Worm (Caenorhabditis elegans) whole organism, late embryonic: ENCODE results near the gene R10D12.7.

Experiments
- T23F11.4 ChIP-seq: fragments of 200-800 bp; sonication (Bioruptor generic); optimal IDR thresholded peaks from 2 replicates; lab custom pipeline; 2018; ENCODE audit warnings: mild to moderate bottlenecking, missing genetic modification characterization, missing compliant biosample characterization
- Y22D7AL.16 ChIP-seq: sonication (generic microtip); optimal IDR thresholded peaks from 2 replicates; lab custom pipeline; 2016; ENCODE audit warnings: missing genetic modification characterization, missing compliant biosample characterization
- ama-1 ChIP-seq: fragments of 150-350 bp; optimal IDR thresholded peaks from 2 replicates; lab custom pipeline; 2014
- ceh-14 ChIP-seq: sonication (generic microtip); optimal IDR thresholded peaks from 2 replicates; lab custom pipeline; 2016; ENCODE audit warnings: missing genotype, missing genetic modification characterization, missing compliant biosample characterization
- ceh-19 ChIP-seq: fragments of 200-800 bp; sonication (Bioruptor generic); optimal IDR thresholded peaks from 2 replicates; lab custom pipeline; 2018; ENCODE audit warnings: mild to moderate bottlenecking, missing genetic modification characterization, missing compliant biosample characterization
- ceh-2 ChIP-seq: sonication (generic microtip); optimal IDR thresholded peaks from 2 replicates; lab custom pipeline; 2016; ENCODE audit warnings: missing genotype, missing genetic modification characterization, missing compliant biosample characterization
- ceh-22 ChIP-seq: sonication (generic microtip); optimal IDR thresholded peaks from 2 replicates; lab custom pipeline; 2017; ENCODE audit warnings: missing biosample characterization, missing genetic modification characterization
- ceh-31 ChIP-seq: sonication (generic microtip); optimal IDR thresholded peaks from 2 replicates; lab custom pipeline; 2016; ENCODE audit warnings: missing genetic modification characterization, missing compliant biosample characterization
- che-1 ChIP-seq: sonication (generic microtip); optimal IDR thresholded peaks from 2 replicates; lab custom pipeline; 2016; ENCODE audit warnings: mild to moderate bottlenecking, missing genetic modification characterization, missing compliant biosample characterization
- dmd-4 ChIP-seq: sonication (generic microtip); optimal IDR thresholded peaks from 2 replicates; lab custom pipeline; 2016; ENCODE audit warnings: borderline replicate concordance, missing genetic modification characterization, missing compliant biosample characterization
- elt-2 ChIP-seq: sonication (generic microtip); optimal IDR thresholded peaks from 2 replicates; lab custom pipeline; 2016; ENCODE audit warnings: missing genetic modification reagents, missing genetic modification characterization, missing compliant biosample characterization
- elt-4 ChIP-seq: sonication (generic microtip); optimal IDR thresholded peaks from 2 replicates; lab custom pipeline; 2016; ENCODE audit warnings: missing genetic modification characterization, missing compliant biosample characterization
- eyg-1 ChIP-seq: sonication (generic microtip); optimal IDR thresholded peaks from 2 replicates; lab custom pipeline; 2016; ENCODE audit warnings: missing genotype, missing genetic modification characterization, missing compliant biosample characterization
- fax-1 ChIP-seq: sonication (generic microtip); optimal IDR thresholded peaks from 2 replicates; lab custom pipeline; 2016; ENCODE audit warnings: missing genotype, missing genetic modification characterization, missing compliant biosample characterization
- fkh-10 ChIP-seq: fragments of 150-350 bp; optimal IDR thresholded peaks from 2 replicates; lab custom pipeline; 2014; ENCODE audit warnings: missing biosample characterization, missing genetic modification reagents, missing genetic modification characterization
- hlh-30 ChIP-seq: sonication (generic microtip); optimal IDR thresholded peaks from 2 replicates; lab custom pipeline; 2017; ENCODE audit warnings: antibody characterized with exemption, missing genetic modification characterization, missing compliant biosample characterization; ENCODE audit not compliant: insufficient read depth
- hlh-6 ChIP-seq: sonication (generic microtip); optimal IDR thresholded peaks from 2 replicates; lab custom pipeline; 2016; ENCODE audit warnings: missing genotype, missing genetic modification characterization, missing compliant biosample characterization
- lim-6 ChIP-seq: sonication (generic microtip); optimal IDR thresholded peaks from 2 replicates; lab custom pipeline; 2016; ENCODE audit warnings: missing genetic modification characterization, missing compliant biosample characterization
- nhr-232 ChIP-seq: sonication (generic microtip); optimal IDR thresholded peaks from 2 replicates; lab custom pipeline; 2016; ENCODE audit warnings: missing genetic modification characterization, missing compliant biosample characterization
- pax-1 ChIP-seq: fragments of 150-350 bp; optimal IDR thresholded peaks from 2 replicates; lab custom pipeline; 2014; ENCODE audit warnings: missing biosample characterization, missing genetic modification characterization
- pha-2 ChIP-seq: sonication (generic microtip); optimal IDR thresholded peaks from 2 replicates; lab custom pipeline; 2017; ENCODE audit warnings: mild to moderate bottlenecking, missing genetic modification characterization, missing compliant biosample characterization
- pha-4 ChIP-seq: fragments of 150-350 bp; optimal IDR thresholded peaks from 2 replicates; lab custom pipeline; 2018; ENCODE audit warnings: missing biosample characterization, missing genetic modification reagents, missing genetic modification characterization
- pqm-1 ChIP-seq: sonication (generic microtip); optimal IDR thresholded peaks from 2 replicates; lab custom pipeline; 2016; ENCODE audit warnings: missing genetic modification characterization, missing compliant biosample characterization
- sdc-2 ChIP-seq: sonication (generic microtip); optimal IDR thresholded peaks from 2 replicates; lab custom pipeline; 2016; ENCODE audit warnings: missing genotype, missing genetic modification characterization, missing compliant biosample characterization
- sox-2 ChIP-seq: fragments of 200-800 bp; sonication (Bioruptor generic); IDR thresholded peaks from 2 replicates; pipeline ENCODE4 v1.3.6; 2022; ENCODE audit warnings: missing genetic modification reagents, missing genetic modification characterization, missing compliant biosample characterization
- tbx-2 ChIP-seq: sonication (generic microtip); optimal IDR thresholded peaks from 2 replicates; lab custom pipeline; 2016; ENCODE audit warnings: missing genetic modification characterization, missing compliant biosample characterization
- unc-3 ChIP-seq, 2 experiments: fragments of 200-800 bp in 1 of 2; sonication (Bioruptor generic) in 1 of 2; sonication (generic microtip) in 1 of 2; conservative IDR thresholded peaks in 1 of 2; optimal IDR thresholded peaks in 1 of 2; 2 replicates each; pipeline versions ENCODE4 v1.3.6 to Lab custom; 2016 to 2022; ENCODE audit warnings: missing compliant biosample characterization in 2 of 2, missing genetic modification characterization in 2 of 2, missing genetic modification reagents in 1 of 2
- unc-42 ChIP-seq: sonication (generic microtip); optimal IDR thresholded peaks from 2 replicates; lab custom pipeline; 2016; ENCODE audit warnings: missing genotype, missing genetic modification characterization, missing compliant biosample characterization
- unc-55 ChIP-seq: sonication (generic microtip); optimal IDR thresholded peaks from 2 replicates; lab custom pipeline; 2017; ENCODE audit warnings: missing biosample characterization, missing genetic modification reagents, missing genetic modification characterization
- ztf-16 ChIP-seq: sonication (generic microtip); optimal IDR thresholded peaks from 2 replicates; lab custom pipeline; 2017; ENCODE audit warnings: missing genetic modification characterization, missing compliant biosample characterization

Gene R10D12.7

ce11 chrV:13949752-13950151 lies at the start of gene R10D12.7:
TSS of gene R10D12.7 (plus strand) at chrV:13950052.
- TF ChIP-seq sdc-2 (tag; lab: Kevin White, UChicago), result no peak
- no peak for TF ChIP-seq che-1 (tag; lab: Kevin White, UChicago)
- TF ChIP-seq T23F11.4 (GFP tag; lab: Kevin White, UChicago), result no peak
- no peak for TF ChIP-seq unc-3 (GFP tag; conservative IDR thresholded peaks at IDR 0.05; lab: Robert Waterston, UW)
- TF ChIP-seq unc-3 (tag; optimal IDR thresholded peaks at IDR 0.05; lab: Kevin White, UChicago), result no peak
- no peak for TF ChIP-seq pqm-1
- TF ChIP-seq elt-2 (tag; lab: Kevin White, UChicago), result no peak
- TF ChIP-seq elt-4 (tag; lab: Kevin White, UChicago), result no peak
- TF ChIP-seq ceh-2, result no peak
- no peak for TF ChIP-seq unc-55 (GFP tag; lab: Kevin White, UChicago)
- TF ChIP-seq unc-42 (tag; lab: Kevin White, UChicago), result no peak

DNA sequence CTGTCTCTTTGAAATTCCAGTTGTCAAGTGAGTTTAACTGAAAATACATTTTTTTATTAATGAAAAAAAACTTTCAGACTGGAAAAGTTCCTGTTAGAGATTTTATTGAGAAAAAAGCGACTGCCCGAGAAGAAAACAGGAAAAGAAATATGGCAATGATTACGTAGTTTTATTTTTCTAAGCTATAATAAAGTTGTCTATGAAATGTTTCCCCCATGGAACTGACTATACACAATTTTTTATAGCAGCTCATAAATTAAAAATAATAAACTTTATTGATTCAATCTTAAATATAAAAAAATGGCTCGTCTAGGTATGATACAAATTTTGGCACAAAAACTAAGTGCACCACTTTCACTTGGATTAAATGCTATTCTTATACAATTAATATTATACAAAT lies 47.4 kb upstream of the R10D12.7 start, which contains the start of gene C06B3.1:
Gene C06B3.1 (plus strand): TSS at position 301 of the 400 bp plus-strand sequence.
- TF ChIP-seq unc-42 (tag; lab: Kevin White, UChicago), result no peak

DNA sequence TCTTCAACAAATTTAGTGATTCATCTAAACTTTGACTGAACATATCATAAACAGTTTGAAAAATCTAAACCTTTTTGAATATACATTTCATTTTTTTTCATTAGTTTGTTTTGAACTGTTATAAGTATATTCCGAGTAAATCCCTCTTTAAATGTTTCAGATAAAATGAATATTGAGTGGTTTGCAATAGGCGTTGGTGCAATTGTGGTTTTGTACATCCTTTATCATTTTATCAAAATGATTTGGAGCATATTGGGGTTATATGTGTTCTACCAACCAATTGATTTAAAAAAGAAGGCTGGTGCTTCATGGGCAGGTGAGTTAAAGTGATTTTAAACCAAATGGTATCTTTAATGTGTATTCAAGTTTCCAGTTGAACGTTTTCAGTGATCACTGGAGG lies 45.4 kb upstream of the R10D12.7 start, which contains the start of gene stdh-3:
Gene stdh-3 (plus strand): TSS at position 166 of the 400 bp plus-strand sequence.
- TF ChIP-seq lim-6 (no peak), ceh-19 (GFP tag; lab: Kevin White, UChicago) (no peak), sdc-2 (tag; lab: Kevin White, UChicago) (no peak), fkh-10 (GFP tag; lab: Kevin White, UChicago) (no peak), tbx-2 (tag; lab: Kevin White, UChicago) (no peak), ama-1 (no peak), ceh-22 (tag; lab: Kevin White, UChicago) (no peak), eyg-1 (tag; lab: Kevin White, UChicago) (no peak), hlh-6 (tag; lab: Kevin White, UChicago) (no peak), Y22D7AL.16 (tag; lab: Kevin White, UChicago) (no peak), ztf-16 (tag; lab: Kevin White, UChicago) (no peak), ceh-14 (no peak), fax-1 (tag; lab: Kevin White, UChicago) (no peak)

DNA sequence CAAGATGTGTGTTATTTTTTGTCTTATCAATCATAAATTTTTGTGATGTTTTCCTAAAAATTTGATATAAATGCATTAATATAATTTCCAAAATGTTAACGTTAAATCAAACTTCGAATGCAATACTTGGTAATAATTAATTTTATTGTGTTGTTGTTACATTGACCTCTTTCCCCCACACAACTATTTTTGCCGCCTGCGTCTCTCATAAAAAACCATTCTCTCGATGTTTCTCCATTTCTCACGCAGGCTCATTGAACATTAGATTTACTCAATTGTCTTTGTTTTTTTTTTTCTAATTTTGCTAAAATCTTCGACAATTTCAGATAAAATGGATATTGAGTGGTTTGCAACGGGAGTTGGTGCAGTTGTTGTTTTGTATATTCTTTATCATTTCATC lies 43.7 kb upstream of the R10D12.7 start, which contains the start of gene stdh-1:
Gene stdh-1 (plus strand): TSS at position 327 of the 400 bp plus-strand sequence.
- no peak for TF ChIP-seq ceh-31 (tag; lab: Kevin White, UChicago)
- peak; percentile 86 for TF ChIP-seq unc-42 (tag; lab: Kevin White, UChicago)

ce11 chrV:13907557-13908104 lies 42.2 kb upstream of the R10D12.7 start:
- TF ChIP-seq che-1 (tag; lab: Kevin White, UChicago) (no peak), ceh-14 (no peak)

DNA sequence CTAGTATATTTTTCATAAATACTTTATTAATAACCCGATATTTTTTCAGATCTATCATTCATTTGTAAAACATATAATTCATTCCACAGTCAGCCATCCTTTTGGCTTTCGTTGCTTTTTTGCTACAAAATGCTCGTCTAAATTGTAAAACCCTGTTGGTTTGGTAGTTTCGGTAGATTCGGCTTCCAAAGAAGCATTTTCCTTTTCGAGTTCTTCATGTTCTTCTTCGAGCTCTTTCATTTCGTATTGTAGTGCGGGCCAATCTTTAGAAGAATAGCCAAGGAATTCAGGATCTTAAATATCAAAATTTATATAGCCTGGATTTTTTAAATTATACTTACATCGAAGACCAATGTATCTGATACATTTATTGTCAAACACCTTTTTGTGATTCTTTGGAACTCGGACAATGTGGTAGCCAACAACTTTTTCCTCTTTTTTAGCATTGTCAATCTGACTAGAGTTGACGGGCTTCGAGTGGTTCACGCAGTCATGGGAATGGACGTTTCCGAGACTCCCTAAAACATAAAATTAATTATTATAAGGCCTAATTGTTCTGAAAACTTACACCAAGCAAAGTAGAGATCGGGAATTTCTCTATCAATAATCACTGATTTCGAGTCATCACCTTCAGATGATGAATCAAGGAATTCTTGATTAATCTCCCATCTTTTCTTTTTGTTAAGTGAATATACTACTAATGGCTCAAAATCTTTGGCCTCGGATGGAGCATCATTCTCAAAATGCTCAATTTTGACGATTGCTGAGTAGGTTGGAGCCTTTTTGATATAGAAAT lies 41.5 kb upstream of the R10D12.7 start:
- TF ChIP-seq pax-1 (tag; lab: Kevin White, UChicago), result no peak
- TF ChIP-seq nhr-232, result no peak
- no peak for TF ChIP-seq sox-2 (GFP tag; lab: Robert Waterston, UW)
- TF ChIP-seq pha-4, result no peak
- no peak for TF ChIP-seq ztf-16 (tag; lab: Kevin White, UChicago)
- no peak for TF ChIP-seq dmd-4
- TF ChIP-seq pha-2 (tag; lab: Kevin White, UChicago), result no peak
- no peak for TF ChIP-seq hlh-30 (tag; lab: Kevin White, UChicago)
